Worm (Caenorhabditis elegans) whole organism, L4 larva: ENCODE measurements around the gene F41F3.1.

Experiments used
- F10B5.3 ChIP-seq: sonication (generic microtip); optimal IDR thresholded peaks from 2 replicates; lab custom pipeline; 2016; ENCODE audit warnings: mild to moderate bottlenecking, missing genetic modification characterization, missing compliant biosample characterization
- F37D6.2 ChIP-seq: sonication (generic microtip); optimal IDR thresholded peaks from 2 replicates; lab custom pipeline; 2016; ENCODE audit warnings: mild to moderate bottlenecking, missing genetic modification characterization, missing compliant biosample characterization
- F44E2.7 ChIP-seq: fragments of 200-800 bp; sonication (Bioruptor generic); IDR thresholded peaks from 2 replicates; pipeline ENCODE4 v2.1.2; 2022; ENCODE audit warnings: missing genetic modification characterization, missing compliant biosample characterization
- T20F7.1 ChIP-seq: fragments of 200-800 bp; sonication (Bioruptor generic); optimal IDR thresholded peaks from 2 replicates; lab custom pipeline; 2018; ENCODE audit warnings: mild to moderate bottlenecking, missing genetic modification characterization, missing compliant biosample characterization
- Y105C5A.15 ChIP-seq: fragments of 200-800 bp; sonication (Bioruptor generic); IDR thresholded peaks from 2 replicates; pipeline ENCODE4 v1.3.6; 2022; ENCODE audit warnings: missing genetic modification characterization, missing compliant biosample characterization
- Y5F2A.4 ChIP-seq: fragments of 200-800 bp; sonication (Bioruptor generic); optimal IDR thresholded peaks from 2 replicates; lab custom pipeline; 2018; ENCODE audit warnings: mild to moderate bottlenecking, missing genetic modification characterization, missing compliant biosample characterization
- ZK337.2 ChIP-seq: fragments of 200-800 bp; sonication (Bioruptor generic); IDR thresholded peaks from 2 replicates; pipeline ENCODE4 v1.3.6; 2022; ENCODE audit warnings: missing genetic modification reagents, missing genetic modification characterization, missing compliant biosample characterization
- ZK546.5 ChIP-seq, 2 experiments: sonication (generic microtip); optimal IDR thresholded peaks; 2 replicates each; lab custom pipeline; 2017; ENCODE audit warnings: missing biosample characterization in 2 of 2, missing genetic modification characterization in 2 of 2
- aly-2 ChIP-seq: sonication (generic microtip); optimal IDR thresholded peaks from 2 replicates; lab custom pipeline; 2018; ENCODE audit warnings: missing biosample characterization, missing genetic modification characterization
- arid-1 ChIP-seq: fragments of 200-800 bp; sonication (Bioruptor generic); conservative IDR thresholded peaks from 2 replicates; pipeline ENCODE4 v1.3.6; 2022; ENCODE audit warnings: missing genetic modification reagents, missing genetic modification characterization, missing compliant biosample characterization
- ceh-20 ChIP-seq: fragments of 200-800 bp; sonication (Bioruptor generic); IDR thresholded peaks from 2 replicates; pipeline ENCODE4 v1.3.6; 2022; ENCODE audit warnings: missing genetic modification reagents, missing genetic modification characterization, missing compliant biosample characterization
- ceh-28 ChIP-seq: fragments of 150-350 bp; optimal IDR thresholded peaks from 2 replicates; lab custom pipeline; 2014; ENCODE audit warnings: missing biosample characterization, missing genetic modification reagents, missing genetic modification characterization
- ceh-44 ChIP-seq: fragments of 200-800 bp; sonication (Bioruptor generic); IDR thresholded peaks from 2 replicates; pipeline ENCODE4 v1.3.6; 2022; ENCODE audit warnings: missing genetic modification reagents, missing genetic modification characterization, missing compliant biosample characterization
- cey-2 ChIP-seq: sonication (generic microtip); optimal IDR thresholded peaks from 3 replicates; lab custom pipeline; 2017; ENCODE audit warnings: missing genetic modification characterization, mild to moderate bottlenecking, missing compliant biosample characterization, antibody characterized with exemption, borderline replicate concordance; ENCODE audit not compliant: insufficient read depth
- daf-12 ChIP-seq: fragments of 150-350 bp; optimal IDR thresholded peaks from 2 replicates; lab custom pipeline; 2014; ENCODE audit warnings: missing biosample characterization, missing genetic modification reagents, missing genetic modification characterization
- daf-16 ChIP-seq, 3 experiments: sonication (generic microtip); optimal IDR thresholded peaks; 2 replicates each; lab custom pipeline; 2016 to 2017; ENCODE audit warnings: missing genetic modification characterization in 3 of 3, missing genetic modification reagents in 3 of 3, mild to moderate bottlenecking in 2 of 3, missing compliant biosample characterization in 2 of 3, missing biosample characterization in 1 of 3, moderate library complexity in 1 of 3
- daf-19 ChIP-seq: fragments of 200-800 bp; sonication (Bioruptor generic); conservative IDR thresholded peaks from 2 replicates; pipeline ENCODE4 v1.3.6; 2022; ENCODE audit warnings: missing genetic modification characterization, missing compliant biosample characterization
- daf-8 ChIP-seq: fragments of 200-800 bp; sonication (Bioruptor generic); IDR thresholded peaks from 2 replicates; pipeline ENCODE4 v1.3.6; 2022; ENCODE audit warnings: missing genetic modification characterization, missing compliant biosample characterization
- dmd-9 ChIP-seq: fragments of 200-800 bp; sonication (Bioruptor generic); IDR thresholded peaks from 2 replicates; pipeline ENCODE4 v1.3.6; 2022; ENCODE audit warnings: missing genetic modification reagents, missing genetic modification characterization, missing compliant biosample characterization
- dve-1 ChIP-seq: sonication (generic microtip); optimal IDR thresholded peaks from 2 replicates; lab custom pipeline; 2017; ENCODE audit warnings: antibody characterized with exemption, mild to moderate bottlenecking, missing genetic modification characterization, missing compliant biosample characterization; ENCODE audit not compliant: insufficient read depth
- egl-27 ChIP-seq: sonication (generic microtip); optimal IDR thresholded peaks from 3 replicates; lab custom pipeline; 2017; ENCODE audit warnings: missing biosample characterization, missing genetic modification reagents, missing genetic modification characterization
- egl-43 ChIP-seq: fragments of 200-800 bp; sonication (Bioruptor generic); IDR thresholded peaks from 2 replicates; pipeline ENCODE4 v1.3.6; 2022; ENCODE audit warnings: missing genetic modification reagents, missing genetic modification characterization, missing compliant biosample characterization
- fkh-10 ChIP-seq: fragments of 150-350 bp; optimal IDR thresholded peaks from 2 replicates; lab custom pipeline; 2014; ENCODE audit warnings: missing biosample characterization, missing genetic modification reagents, missing genetic modification characterization
- hif-1 ChIP-seq, 2 experiments: sonication (generic microtip); optimal IDR thresholded peaks; 2 replicates each; lab custom pipeline; 2016 to 2017; ENCODE audit warnings: missing compliant biosample characterization in 2 of 2, missing genetic modification characterization in 2 of 2, missing genetic modification reagents in 2 of 2, missing genotype in 2 of 2, mild to moderate bottlenecking in 1 of 2
- hlh-30 ChIP-seq: sonication (generic microtip); optimal IDR thresholded peaks from 2 replicates; lab custom pipeline; 2017; ENCODE audit warnings: antibody characterized with exemption, mild to moderate bottlenecking, missing genetic modification characterization, missing compliant biosample characterization; ENCODE audit not compliant: insufficient read depth
- lin-15B ChIP-seq: fragments of 150-350 bp; sonication (generic microtip); optimal IDR thresholded peaks from 3 replicates; lab custom pipeline; 2014; ENCODE audit warnings: missing biosample characterization, missing genetic modification characterization
- lin-29 ChIP-seq: fragments of 200-800 bp; sonication (Bioruptor generic); IDR thresholded peaks from 2 replicates; pipeline ENCODE4 v1.3.6; 2022; ENCODE audit warnings: missing genetic modification reagents, missing genetic modification characterization, missing compliant biosample characterization
- lin-38 ChIP-seq: fragments of 200-800 bp; sonication (Bioruptor generic); IDR thresholded peaks from 2 replicates; pipeline ENCODE4 v1.3.6; 2022; ENCODE audit warnings: missing genetic modification reagents, missing genetic modification characterization, missing compliant biosample characterization
- lin-39 ChIP-seq: fragments of 150-350 bp; optimal IDR thresholded peaks from 2 replicates; lab custom pipeline; 2014; ENCODE audit warnings: missing biosample characterization, missing genetic modification reagents, missing genetic modification characterization
- lir-3 ChIP-seq: sonication (generic microtip); optimal IDR thresholded peaks from 2 replicates; lab custom pipeline; 2016; ENCODE audit warnings: mild to moderate bottlenecking, missing genetic modification characterization, missing compliant biosample characterization
- lsy-2 ChIP-seq, 2 experiments: fragments of 150-350 bp in 1 of 2; sonication (generic microtip) in 1 of 2; optimal IDR thresholded peaks; 2 replicates each; lab custom pipeline; 2014 to 2017; ENCODE audit warnings: missing biosample characterization in 2 of 2, missing genetic modification characterization in 2 of 2
- madf-5 ChIP-seq, 2 experiments: fragments of 200-800 bp; sonication (Bioruptor generic); IDR thresholded peaks; 2 replicates each; pipeline ENCODE4 v1.3.6; 2022; ENCODE audit warnings: missing compliant biosample characterization in 2 of 2, missing genetic modification characterization in 2 of 2
- mdt-29 ChIP-seq: fragments of 200-800 bp; sonication (Bioruptor generic); IDR thresholded peaks from 2 replicates; pipeline ENCODE4 v1.3.6; 2022; ENCODE audit warnings: missing genetic modification reagents, missing genetic modification characterization, missing compliant biosample characterization
- mep-1 ChIP-seq: fragments of 150-350 bp; sonication (generic microtip); optimal IDR thresholded peaks from 3 replicates; lab custom pipeline; 2014; ENCODE audit warnings: missing biosample characterization, missing genetic modification characterization
- mes-2 ChIP-seq: sonication (generic microtip); optimal IDR thresholded peaks from 2 replicates; lab custom pipeline; 2016; ENCODE audit warnings: missing genotype, mild to moderate bottlenecking, missing genetic modification characterization, missing compliant biosample characterization; ENCODE audit not compliant: poor library complexity, severe bottlenecking
- mxl-3 ChIP-seq: fragments of 200-800 bp; sonication (Bioruptor generic); optimal IDR thresholded peaks from 2 replicates; lab custom pipeline; 2018; ENCODE audit warnings: mild to moderate bottlenecking, missing genetic modification characterization, missing compliant biosample characterization
- nhr-102 ChIP-seq: sonication (generic microtip); optimal IDR thresholded peaks from 2 replicates; lab custom pipeline; 2016; ENCODE audit warnings: mild to moderate bottlenecking, missing genetic modification characterization, moderate library complexity, missing compliant biosample characterization
- nhr-11 ChIP-seq: fragments of 150-350 bp; optimal IDR thresholded peaks from 2 replicates; lab custom pipeline; 2014; ENCODE audit warnings: missing biosample characterization, missing genetic modification characterization
- nhr-237 ChIP-seq: sonication (generic microtip); optimal IDR thresholded peaks from 2 replicates; lab custom pipeline; 2017; ENCODE audit warnings: missing biosample characterization, missing genetic modification characterization
- nhr-48 ChIP-seq: sonication (generic microtip); optimal IDR thresholded peaks from 2 replicates; lab custom pipeline; 2016; ENCODE audit warnings: mild to moderate bottlenecking, missing genetic modification characterization, missing compliant biosample characterization
- nhr-6 ChIP-seq: fragments of 150-350 bp; optimal IDR thresholded peaks from 2 replicates; lab custom pipeline; 2014; ENCODE audit warnings: missing biosample characterization, missing genetic modification characterization
- nhr-77 ChIP-seq: fragments of 150-350 bp; optimal IDR thresholded peaks from 2 replicates; lab custom pipeline; 2014; ENCODE audit warnings: missing biosample characterization, missing genetic modification characterization
- php-3 ChIP-seq: fragments of 200-800 bp; sonication (Bioruptor generic); IDR thresholded peaks from 2 replicates; pipeline ENCODE4 v1.3.6; 2022; ENCODE audit warnings: missing genetic modification reagents, missing genetic modification characterization, missing compliant biosample characterization
- pqm-1 ChIP-seq: sonication (generic microtip); optimal IDR thresholded peaks from 2 replicates; lab custom pipeline; 2017; ENCODE audit warnings: missing biosample characterization, missing genetic modification characterization
- skn-1 ChIP-seq: fragments of 150-350 bp; optimal IDR thresholded peaks from 2 replicates; lab custom pipeline; 2014; ENCODE audit warnings: missing biosample characterization, missing genetic modification characterization
- snpc-1.2 ChIP-seq: fragments of 200-800 bp; sonication (Bioruptor generic); IDR thresholded peaks from 2 replicates; pipeline ENCODE4 v1.3.6; 2022; ENCODE audit warnings: missing genetic modification reagents, missing genetic modification characterization, missing compliant biosample characterization
- tag-97 ChIP-seq: fragments of 200-800 bp; sonication (Bioruptor generic); IDR thresholded peaks from 2 replicates; pipeline ENCODE4 v1.3.6; 2022; ENCODE audit warnings: missing genetic modification characterization, missing compliant biosample characterization
- tra-1 ChIP-seq: fragments of 200-800 bp; sonication (Bioruptor generic); IDR thresholded peaks from 2 replicates; pipeline ENCODE4 v1.3.6; 2022; ENCODE audit warnings: missing genetic modification reagents, missing genetic modification characterization, missing compliant biosample characterization
- unc-130 ChIP-seq: sonication (generic microtip); optimal IDR thresholded peaks from 2 replicates; lab custom pipeline; 2016; ENCODE audit warnings: missing genetic modification reagents, missing genetic modification characterization, missing compliant biosample characterization
- zag-1 ChIP-seq: fragments of 150-350 bp; optimal IDR thresholded peaks from 2 replicates; lab custom pipeline; 2014; ENCODE audit warnings: missing biosample characterization, missing genetic modification characterization
- zip-11 ChIP-seq: fragments of 200-800 bp; sonication (Bioruptor generic); IDR thresholded peaks from 2 replicates; pipeline ENCODE4 v1.3.6; 2022; ENCODE audit warnings: missing genetic modification characterization, missing compliant biosample characterization
- zip-2 ChIP-seq: fragments of 150-350 bp; optimal IDR thresholded peaks from 2 replicates; lab custom pipeline; 2014; ENCODE audit warnings: missing biosample characterization, missing genetic modification characterization

F41F3.1 gene

ce11 chrV:4615802-4616201 lies 38.6 kb upstream of the F41F3.1 start, which contains the start of the genes Y61A9LA.10 and F54D11.4 (continued):
- TF ChIP-seq ZK337.2 (no peak), F37D6.2 (tag; lab: Kevin White, UChicago) (peak; percentile 22), F44E2.7 (GFP tag; lab: Robert Waterston, UW) (no peak), madf-5 (GFP tag; IDR thresholded peaks at IDR 0.05; lab: Robert Waterston, UW) (no peak), cey-2 (tag; lab: Kevin White, UChicago) (no peak), tag-97 (no peak), daf-12 (tag; lab: Kevin White, UChicago) (no peak), daf-16 (GFP tag; optimal IDR thresholded peaks at IDR 0.05; lab: Kevin White, UChicago) (no peak), daf-16 (tag; optimal IDR thresholded peaks at IDR 0.05; lab: Kevin White, UChicago) (no peak), zag-1 (tag; lab: Kevin White, UChicago) (no peak), tra-1 (no peak), ceh-28 (tag; lab: Kevin White, UChicago) (no peak), lin-15B (tag; lab: Kevin White, UChicago) (no peak), daf-8 (GFP tag; lab: Robert Waterston, UW) (no peak), fkh-10 (GFP tag; lab: Kevin White, UChicago) (no peak), mxl-3 (GFP tag; lab: Kevin White, UChicago) (no peak), lir-3 (no peak), nhr-77 (peak; percentile 52), dve-1 (tag; lab: Kevin White, UChicago) (peak; percentile 52), hif-1 (tag; optimal IDR thresholded peaks at IDR 0.05; lab: Kevin White, UChicago) (no peak), nhr-48 (tag; lab: Kevin White, UChicago) (no peak), mes-2 (tag; lab: Kevin White, UChicago) (no peak), mdt-29 (GFP tag; lab: Robert Waterston, UW) (no peak), egl-43 (GFP tag; lab: Robert Waterston, UW) (no peak), snpc-1.2 (GFP tag; lab: Robert Waterston, UW) (no peak), lin-29 (GFP tag; lab: Robert Waterston, UW) (no peak), lin-38 (peak; percentile 69), pqm-1 (tag; lab: Kevin White, UChicago) (no peak), F10B5.3 (tag; lab: Kevin White, UChicago) (peak; percentile 9), ceh-44 (no peak), lin-39 (tag; lab: Kevin White, UChicago) (no peak), zip-11 (GFP tag; lab: Robert Waterston, UW) (no peak), nhr-6 (no peak), unc-130 (no peak), skn-1 (tag; lab: Kevin White, UChicago) (no peak), dmd-9 (GFP tag; lab: Robert Waterston, UW) (no peak), Y5F2A.4 (GFP tag; lab: Kevin White, UChicago) (no peak), egl-27 (no peak), ZK546.5 (tag; optimal IDR thresholded peaks at IDR 0.05; lab: Kevin White, UChicago) (no peak), nhr-102 (peak; percentile 51), lsy-2 (tag; optimal IDR thresholded peaks at IDR 0.05; lab: Kevin White, UChicago) (peak in 1 of 2 experiments; percentile 83), Y105C5A.15 (GFP tag; lab: Robert Waterston, UW) (no peak), nhr-11 (tag; lab: Kevin White, UChicago) (no peak), zip-2 (tag; lab: Kevin White, UChicago) (no peak), nhr-237 (tag; lab: Kevin White, UChicago) (no peak), aly-2 (tag; lab: Kevin White, UChicago) (no peak), ceh-20 (GFP tag; lab: Robert Waterston, UW) (no peak), arid-1 (GFP tag; lab: Robert Waterston, UW) (no peak), mep-1 (peak; percentile 66), T20F7.1 (no peak), php-3 (GFP tag; lab: Robert Waterston, UW) (no peak), hlh-30 (tag; lab: Kevin White, UChicago) (peak; percentile 27), daf-19 (no peak)
